Fruit fly (Drosophila melanogaster) whole organism, embryonic: Measurements from ENCODE around the gene CG14395.
A peak's percentile ranks its signal among the peaks of the same experiment; 100 is the strongest.

Experiments used
- ATbp ChIP-seq: fragments of 200-800 bp; sonication (Bioruptor generic); optimal IDR thresholded peaks from 2 replicates; lab custom pipeline; 2017; ENCODE audit warnings: missing biosample characterization, mild to moderate bottlenecking, missing genetic modification characterization, missing genetic modification reagents
- CG1024 ChIP-seq: fragments of 200-800 bp; sonication (Bioruptor generic); IDR thresholded peaks from 2 replicates; pipeline ENCODE4 v1.3.6; 2022; ENCODE audit warnings: missing biosample characterization, missing genetic modification characterization
- CG11723 ChIP-seq: fragments of 200-800 bp; sonication (Bioruptor generic); optimal IDR thresholded peaks from 2 replicates; lab custom pipeline; 2017; ENCODE audit warnings: missing biosample characterization, mild to moderate bottlenecking, missing genetic modification characterization
- CG12299 ChIP-seq: fragments of 200-800 bp; sonication (Bioruptor generic); optimal IDR thresholded peaks from 2 replicates; lab custom pipeline; 2018; ENCODE audit warnings: missing biosample characterization, mild to moderate bottlenecking, missing genetic modification characterization
- CG12942 ChIP-seq: fragments of 200-800 bp; sonication (Bioruptor generic); optimal IDR thresholded peaks from 3 replicates; lab custom pipeline; 2016; ENCODE audit warnings: missing biosample characterization, missing genetic modification characterization
- CG14965 ChIP-seq: fragments of 200-800 bp; sonication (Bioruptor generic); optimal IDR thresholded peaks from 2 replicates; lab custom pipeline; 2016; ENCODE audit warnings: missing biosample characterization, missing genetic modification characterization, borderline replicate concordance
- CG15269 ChIP-seq: fragments of 200-800 bp; sonication (Bioruptor generic); optimal IDR thresholded peaks from 2 replicates; lab custom pipeline; 2018; ENCODE audit warnings: missing biosample characterization, mild to moderate bottlenecking, missing genetic modification characterization, moderate library complexity
- CG15601 ChIP-seq: fragments of 200-800 bp; sonication (Bioruptor generic); optimal IDR thresholded peaks from 3 replicates; lab custom pipeline; 2019; ENCODE audit warnings: missing biosample characterization, mild to moderate bottlenecking, missing genetic modification characterization, moderate library complexity
- CG1792 ChIP-seq: fragments of 200-800 bp; sonication (Bioruptor generic); optimal IDR thresholded peaks from 2 replicates; lab custom pipeline; 2016; ENCODE audit warnings: missing biosample characterization, missing genetic modification characterization
- CG18476 ChIP-seq: fragments of 200-800 bp; sonication (Bioruptor generic); optimal IDR thresholded peaks from 2 replicates; lab custom pipeline; 2016; ENCODE audit warnings: missing biosample characterization, mild to moderate bottlenecking, missing genetic modification characterization
- CG18619 ChIP-seq: fragments of 200-800 bp; sonication (Bioruptor generic); optimal IDR thresholded peaks from 3 replicates; lab custom pipeline; 2017; ENCODE audit warnings: missing biosample characterization, mild to moderate bottlenecking, missing genetic modification characterization
- CG30020 ChIP-seq: fragments of 200-800 bp; optimal IDR thresholded peaks from 2 replicates; lab custom pipeline; 2019; ENCODE audit warnings: missing biosample characterization, mild to moderate bottlenecking, missing genetic modification characterization, moderate library complexity
- CG31365 ChIP-seq: fragments of 200-800 bp; sonication (Bioruptor generic); optimal IDR thresholded peaks from 2 replicates; lab custom pipeline; 2018; ENCODE audit warnings: missing biosample characterization, mild to moderate bottlenecking, missing genetic modification characterization
- CG32767 ChIP-seq: fragments of 200-800 bp; sonication (Bioruptor generic); IDR thresholded peaks from 2 replicates; pipeline ENCODE4 v1.3.6; 2022; ENCODE audit warnings: missing biosample characterization, missing genetic modification characterization
- CG3281 ChIP-seq: fragments of 200-800 bp; sonication (Bioruptor generic); optimal IDR thresholded peaks from 3 replicates; lab custom pipeline; 2017; ENCODE audit warnings: missing biosample characterization, mild to moderate bottlenecking, missing genetic modification characterization
- CG34422 ChIP-seq: fragments of 200-800 bp; sonication (Bioruptor generic); IDR thresholded peaks from 3 replicates; pipeline ENCODE4 v1.3.6; 2022; ENCODE audit warnings: missing biosample characterization, missing genetic modification characterization
- CG5953 ChIP-seq: fragments of 200-800 bp; sonication (Bioruptor generic); IDR thresholded peaks from 2 replicates; pipeline ENCODE4 v1.3.6; 2022; ENCODE audit warnings: missing biosample characterization, missing genetic modification characterization
- CG7372 ChIP-seq: fragments of 200-800 bp; sonication (Bioruptor generic); IDR thresholded peaks from 2 replicates; pipeline ENCODE4 v1.3.6; 2022; ENCODE audit warnings: missing biosample characterization, missing genetic modification characterization
- CG7928 ChIP-seq: fragments of 200-800 bp; sonication (Bioruptor generic); optimal IDR thresholded peaks from 2 replicates; lab custom pipeline; 2017; ENCODE audit warnings: missing biosample characterization, mild to moderate bottlenecking, missing genetic modification characterization
- CG9727 ChIP-seq: fragments of 200-800 bp; sonication (Bioruptor generic); optimal IDR thresholded peaks from 3 replicates; lab custom pipeline; 2017; ENCODE audit warnings: missing biosample characterization, mild to moderate bottlenecking, missing genetic modification characterization
- Dad ChIP-seq: fragments of 200-800 bp; sonication (Bioruptor generic); optimal IDR thresholded peaks from 3 replicates; lab custom pipeline; 2016; ENCODE audit warnings: missing biosample characterization, missing genetic modification characterization
- Dp ChIP-seq: fragments of 200-800 bp; sonication (Bioruptor generic); optimal IDR thresholded peaks from 2 replicates; lab custom pipeline; 2018; ENCODE audit warnings: missing biosample characterization, mild to moderate bottlenecking, missing genetic modification characterization, moderate library complexity
- Elba2 ChIP-seq: fragments of 200-800 bp; sonication (Bioruptor generic); optimal IDR thresholded peaks from 3 replicates; lab custom pipeline; 2016; ENCODE audit warnings: missing biosample characterization, missing genetic modification characterization
- HLH54F ChIP-seq: fragments of 200-800 bp; sonication (Bioruptor generic); optimal IDR thresholded peaks from 3 replicates; lab custom pipeline; 2016; ENCODE audit warnings: missing biosample characterization, missing genetic modification characterization
- HLHmδ ChIP-seq: fragments of 200-800 bp; sonication (Bioruptor generic); optimal IDR thresholded peaks from 2 replicates; lab custom pipeline; 2018; ENCODE audit warnings: missing biosample characterization, mild to moderate bottlenecking, missing genetic modification characterization, moderate library complexity
- Hand ChIP-seq: fragments of 200-800 bp; sonication (Bioruptor generic); optimal IDR thresholded peaks from 2 replicates; lab custom pipeline; 2017; ENCODE audit warnings: mild to moderate bottlenecking, missing biosample characterization, missing genetic modification reagents, missing genetic modification characterization
- Oaz ChIP-seq: fragments of 200-800 bp; sonication (Bioruptor generic); IDR thresholded peaks from 2 replicates; pipeline ENCODE4 v1.3.6; 2022; ENCODE audit warnings: missing biosample characterization, missing genetic modification characterization
- Oli ChIP-seq: fragments of 200-800 bp; sonication (Bioruptor generic); optimal IDR thresholded peaks from 2 replicates; lab custom pipeline; 2018; ENCODE audit warnings: missing biosample characterization, mild to moderate bottlenecking, missing genetic modification characterization, moderate library complexity
- PHDP ChIP-seq: fragments of 200-800 bp; sonication (Bioruptor generic); optimal IDR thresholded peaks from 3 replicates; lab custom pipeline; 2018; ENCODE audit warnings: missing biosample characterization, mild to moderate bottlenecking, missing genetic modification characterization, moderate library complexity
- Tbp ChIP-seq: fragments of >200 bp; optimal IDR thresholded peaks from 2 replicates; lab custom pipeline; 2018; ENCODE audit warnings: missing biosample characterization, missing genetic modification characterization
- cato ChIP-seq: fragments of 200-800 bp; sonication (Bioruptor generic); optimal IDR thresholded peaks from 2 replicates; lab custom pipeline; 2016; ENCODE audit warnings: missing biosample characterization, missing genetic modification characterization, borderline replicate concordance
- ci ChIP-seq: fragments of 200-800 bp; sonication (Bioruptor generic); IDR thresholded peaks from 3 replicates; pipeline ENCODE4 v1.3.6; 2022; ENCODE audit warnings: missing biosample characterization, missing genetic modification characterization
- cwo ChIP-seq: fragments of 200-800 bp; sonication (Bioruptor generic); optimal IDR thresholded peaks from 3 replicates; lab custom pipeline; 2017; ENCODE audit warnings: missing biosample characterization, missing genetic modification characterization, mild to moderate bottlenecking, moderate library complexity, missing genetic modification reagents
- dysf ChIP-seq: fragments of 200-800 bp; sonication (Bioruptor generic); IDR thresholded peaks from 3 replicates; pipeline ENCODE4 v1.3.6; 2022; ENCODE audit warnings: missing biosample characterization, missing genetic modification characterization
- ewg ChIP-seq: fragments of 200-800 bp; sonication (Bioruptor generic); optimal IDR thresholded peaks from 3 replicates; lab custom pipeline; 2017; ENCODE audit warnings: mild to moderate bottlenecking, missing biosample characterization, missing genetic modification reagents, missing genetic modification characterization
- fd64A ChIP-seq: fragments of 200-800 bp; sonication (Bioruptor generic); optimal IDR thresholded peaks from 3 replicates; lab custom pipeline; 2018; ENCODE audit warnings: missing biosample characterization, mild to moderate bottlenecking, missing genetic modification characterization
- gfzf ChIP-seq: fragments of 200-800 bp; sonication (Bioruptor generic); optimal IDR thresholded peaks from 2 replicates; lab custom pipeline; 2016; ENCODE audit warnings: missing biosample characterization, mild to moderate bottlenecking, missing genetic modification characterization, moderate library complexity
- gsb-n ChIP-seq: fragments of 200-800 bp; sonication (Bioruptor generic); optimal IDR thresholded peaks from 3 replicates; lab custom pipeline; 2018; ENCODE audit warnings: missing biosample characterization, mild to moderate bottlenecking, missing genetic modification characterization
- jigr1 ChIP-seq: fragments of 200-800 bp; sonication (Bioruptor generic); IDR thresholded peaks from 3 replicates; pipeline ENCODE4 v1.3.6; 2022; ENCODE audit warnings: missing biosample characterization, missing genetic modification characterization
- pita ChIP-seq: fragments of 200-800 bp; sonication (Bioruptor generic); optimal IDR thresholded peaks from 2 replicates; lab custom pipeline; 2017; ENCODE audit warnings: missing biosample characterization, mild to moderate bottlenecking, missing genetic modification characterization
- pros ChIP-seq: fragments of 200-800 bp; sonication (Bioruptor generic); optimal IDR thresholded peaks from 3 replicates; lab custom pipeline; 2019; ENCODE audit warnings: missing biosample characterization, mild to moderate bottlenecking, missing genetic modification characterization, moderate library complexity
- shn ChIP-seq: fragments of 200-800 bp; sonication (Bioruptor generic); optimal IDR thresholded peaks from 3 replicates; lab custom pipeline; 2016; ENCODE audit warnings: missing biosample characterization, missing genetic modification characterization
- slp2 ChIP-seq: fragments of 200-800 bp; sonication (Bioruptor generic); optimal IDR thresholded peaks from 2 replicates; lab custom pipeline; 2016; ENCODE audit warnings: missing biosample characterization, missing genetic modification characterization
- ssp ChIP-seq: fragments of 200-800 bp; sonication (Bioruptor generic); IDR thresholded peaks from 2 replicates; pipeline ENCODE4 v1.3.6; 2022; ENCODE audit warnings: missing biosample characterization, missing genetic modification characterization
- sug ChIP-seq: fragments of 200-800 bp; optimal IDR thresholded peaks from 2 replicates; lab custom pipeline; 2019; ENCODE audit warnings: missing biosample characterization, mild to moderate bottlenecking, missing genetic modification characterization, moderate library complexity
- trh ChIP-seq: fragments of 200-800 bp; sonication (Bioruptor generic); optimal IDR thresholded peaks from 2 replicates; lab custom pipeline; 2016; ENCODE audit warnings: missing biosample characterization, missing genetic modification characterization
- usp ChIP-seq: fragments of >200 bp; optimal IDR thresholded peaks from 2 replicates; lab custom pipeline; 2017; ENCODE audit warnings: missing biosample characterization, missing genetic modification characterization
- vnd ChIP-seq: fragments of 200-800 bp; sonication (Bioruptor generic); IDR thresholded peaks from 3 replicates; pipeline ENCODE4 v1.3.6; 2022; ENCODE audit warnings: missing biosample characterization, missing genetic modification characterization; ENCODE audit not compliant: partially characterized antibody

CG14395 gene

dm6 chr3R:12692497-12692896, 29.9 kb downstream of the CG14395 start, which contains the start of gene CG31347:
Gene CG31347, minus strand, starts transcription at chr3R:12692597.
- no peak for TF ChIP-seq jigr1 (GFP tag; lab: Robert Waterston, UW)
- no peak for TF ChIP-seq CG12299 (tag; lab: Kevin White, UChicago)
- no peak for TF ChIP-seq CG30020 (tag; lab: Kevin White, UChicago)
- TF ChIP-seq Dp (GFP tag; lab: Kevin White, UChicago) = no peak
- TF ChIP-seq gsb-n = no peak
- no peak for TF ChIP-seq shn (GFP tag; lab: Kevin White, UChicago)
- TF ChIP-seq CG32767 = no peak
- TF ChIP-seq CG12942 (GFP tag; lab: Kevin White, UChicago) = no peak
- TF ChIP-seq CG18619 (GFP tag; lab: Kevin White, UChicago) = no peak
- no peak for TF ChIP-seq Hand (GFP tag; lab: Kevin White, UChicago)
- TF ChIP-seq CG7928 (GFP tag; lab: Kevin White, UChicago) = no peak
- TF ChIP-seq pros (GFP tag; lab: Kevin White, UChicago) = no peak
- TF ChIP-seq CG5953 (GFP tag; lab: Robert Waterston, UW) = no peak
- TF ChIP-seq vnd (GFP tag; lab: Robert Waterston, UW) = no peak
- TF ChIP-seq CG1024 (GFP tag; lab: Robert Waterston, UW) = no peak
- no peak for TF ChIP-seq Elba2 (GFP tag; lab: Kevin White, UChicago)
- TF ChIP-seq Oli (tag; lab: Kevin White, UChicago) = no peak
- TF ChIP-seq CG31365 = no peak
- no peak for TF ChIP-seq Tbp (GFP tag; lab: Kevin White, UChicago)

dm6 chr3R:12694742-12695141, 32.1 kb downstream of the CG14395 start, which contains the start of the genes CG14391 and NijC:
Gene CG14391, minus strand, starts transcription at chr3R:12694842.
Gene NijC, plus strand, starts transcription at chr3R:12695129.
- no peak for TF ChIP-seq ssp (GFP tag; lab: Robert Waterston, UW)
- TF ChIP-seq Oaz (GFP tag; lab: Robert Waterston, UW) = no peak
- TF ChIP-seq cwo (GFP tag; lab: Kevin White, UChicago) = no peak
- no peak for TF ChIP-seq pita (GFP tag; lab: Kevin White, UChicago)
- TF ChIP-seq CG3281 = no peak
- TF ChIP-seq gfzf = no peak

- TF ChIP-seq ATbp (no peak), fd64A (no peak), CG1792 (no peak), PHDP (tag; lab: Kevin White, UChicago) (no peak), CG11723 (GFP tag; lab: Kevin White, UChicago) (no peak), sug (no peak), CG15269 (no peak), CG14965 (GFP tag; lab: Kevin White, UChicago) (no peak), CG7372 (GFP tag; lab: Robert Waterston, UW) (no peak), slp2 (GFP tag; lab: Kevin White, UChicago) (no peak)
Measured at dm6 chr3R:12697022-12697421, 34.4 kb downstream of the CG14395 start, which contains the start of gene Past1. Gene Past1, plus strand, starts transcription at chr3R:12697322.

dm6 chr3R:12697571-12698039, 35.0 kb downstream of the CG14395 start:
- TF ChIP-seq Dad (no peak), CG7372 (GFP tag; lab: Robert Waterston, UW) (peak; percentile 53; the same call in 1 of the 2 replicates), cato (no peak), dysf (GFP tag; lab: Robert Waterston, UW) (no peak), CG34422 (GFP tag; lab: Robert Waterston, UW) (no peak), usp (no peak), cwo (GFP tag; lab: Kevin White, UChicago) (no peak), HLHmδ (GFP tag; lab: Kevin White, UChicago) (peak; percentile 50), CG9727 (GFP tag; lab: Kevin White, UChicago) (no peak), ewg (no peak), CG18476 (GFP tag; lab: Kevin White, UChicago) (no peak), CG15601 (tag; lab: Kevin White, UChicago) (peak; percentile 40), trh (GFP tag; lab: Kevin White, UChicago) (no peak), HLH54F (GFP tag; lab: Kevin White, UChicago) (no peak), ci (GFP tag; lab: Robert Waterston, UW) (no peak)
